Worm (Caenorhabditis elegans) whole organism, L4 larva: Measurements from ENCODE around the gene uroc-1.

Source experiments
- D1046.2 ChIP-seq: fragments of 200-800 bp; sonication (Bioruptor generic); IDR thresholded peaks from 2 replicates; pipeline ENCODE4 v1.3.6; 2022; ENCODE audit warnings: missing genetic modification characterization, missing compliant biosample characterization
- F10B5.3 ChIP-seq: sonication (generic microtip); optimal IDR thresholded peaks from 2 replicates; lab custom pipeline; 2016; ENCODE audit warnings: mild to moderate bottlenecking, missing genetic modification characterization, missing compliant biosample characterization
- F37D6.2 ChIP-seq: sonication (generic microtip); optimal IDR thresholded peaks from 2 replicates; lab custom pipeline; 2016; ENCODE audit warnings: mild to moderate bottlenecking, missing genetic modification characterization, missing compliant biosample characterization
- T20F7.1 ChIP-seq: fragments of 200-800 bp; sonication (Bioruptor generic); optimal IDR thresholded peaks from 2 replicates; lab custom pipeline; 2018; ENCODE audit warnings: mild to moderate bottlenecking, missing genetic modification characterization, missing compliant biosample characterization
- T26A8.4 ChIP-seq: fragments of 200-800 bp; sonication (Bioruptor generic); IDR thresholded peaks from 2 replicates; pipeline ENCODE4 v1.3.6; 2022; ENCODE audit warnings: missing genetic modification characterization, missing compliant biosample characterization
- ZK546.5 ChIP-seq, 2 experiments: sonication (generic microtip); optimal IDR thresholded peaks; 2 replicates each; lab custom pipeline; 2017; ENCODE audit warnings: missing biosample characterization in 2 of 2, missing genetic modification characterization in 2 of 2
- aha-1 ChIP-seq: fragments of 150-350 bp; peaks from one replicate; lab custom pipeline; 2014; ENCODE audit warnings: missing biosample characterization, missing genetic modification characterization
- aly-2 ChIP-seq: sonication (generic microtip); optimal IDR thresholded peaks from 2 replicates; lab custom pipeline; 2018; ENCODE audit warnings: missing biosample characterization, missing genetic modification characterization
- arid-1 ChIP-seq: fragments of 200-800 bp; sonication (Bioruptor generic); conservative IDR thresholded peaks from 2 replicates; pipeline ENCODE4 v1.3.6; 2022; ENCODE audit warnings: missing genetic modification reagents, missing genetic modification characterization, missing compliant biosample characterization
- ces-1 ChIP-seq: fragments of 150-350 bp; sonication (generic microtip); optimal IDR thresholded peaks from 4 replicates; lab custom pipeline; 2014; ENCODE audit warnings: missing biosample characterization, missing genetic modification reagents, missing genetic modification characterization
- ctbp-1 ChIP-seq: fragments of 200-800 bp; sonication (Bioruptor generic); IDR thresholded peaks from 2 replicates; pipeline ENCODE4 v1.3.6; 2022; ENCODE audit warnings: missing genetic modification reagents, missing genetic modification characterization, missing compliant biosample characterization
- dmd-9 ChIP-seq: fragments of 200-800 bp; sonication (Bioruptor generic); IDR thresholded peaks from 2 replicates; pipeline ENCODE4 v1.3.6; 2022; ENCODE audit warnings: missing genetic modification reagents, missing genetic modification characterization, missing compliant biosample characterization
- dpl-1 ChIP-seq: fragments of 150-350 bp; optimal IDR thresholded peaks from 2 replicates; lab custom pipeline; 2014; ENCODE audit warnings: missing biosample characterization, missing genetic modification reagents, missing genetic modification characterization
- duxl-1 ChIP-seq: sonication (generic microtip); optimal IDR thresholded peaks from 2 replicates; lab custom pipeline; 2016; ENCODE audit warnings: mild to moderate bottlenecking, missing genetic modification characterization, moderate library complexity, missing compliant biosample characterization; ENCODE audit not compliant: poor library complexity
- dve-1 ChIP-seq: sonication (generic microtip); optimal IDR thresholded peaks from 2 replicates; lab custom pipeline; 2017; ENCODE audit warnings: antibody characterized with exemption, mild to moderate bottlenecking, missing genetic modification characterization, missing compliant biosample characterization; ENCODE audit not compliant: insufficient read depth
- gei-8 ChIP-seq: fragments of 200-800 bp; sonication (Bioruptor generic); optimal IDR thresholded peaks from 2 replicates; lab custom pipeline; 2018; ENCODE audit warnings: mild to moderate bottlenecking, missing genetic modification characterization, missing compliant biosample characterization
- hlh-11 ChIP-seq: fragments of 200-800 bp; sonication (Bioruptor generic); optimal IDR thresholded peaks from 2 replicates; lab custom pipeline; 2018; ENCODE audit warnings: mild to moderate bottlenecking, missing genetic modification characterization, missing compliant biosample characterization
- hlh-30 ChIP-seq: sonication (generic microtip); optimal IDR thresholded peaks from 2 replicates; lab custom pipeline; 2017; ENCODE audit warnings: antibody characterized with exemption, mild to moderate bottlenecking, missing genetic modification characterization, missing compliant biosample characterization; ENCODE audit not compliant: insufficient read depth
- hmg-1.1 ChIP-seq: fragments of 200-800 bp; sonication (Bioruptor generic); IDR thresholded peaks from 2 replicates; pipeline ENCODE4 v1.3.6; 2022; ENCODE audit warnings: missing genetic modification reagents, missing genetic modification characterization, missing compliant biosample characterization
- lim-7 ChIP-seq: fragments of 200-800 bp; sonication (Bioruptor generic); IDR thresholded peaks from 2 replicates; pipeline ENCODE4 v1.3.6; 2022; ENCODE audit warnings: missing genetic modification characterization, missing compliant biosample characterization
- lin-1 ChIP-seq: fragments of 200-800 bp; sonication (Bioruptor generic); IDR thresholded peaks from 2 replicates; pipeline ENCODE4 v1.3.6; 2022; ENCODE audit warnings: missing genetic modification reagents, missing genetic modification characterization, missing compliant biosample characterization
- lin-29 ChIP-seq: fragments of 200-800 bp; sonication (Bioruptor generic); IDR thresholded peaks from 2 replicates; pipeline ENCODE4 v1.3.6; 2022; ENCODE audit warnings: missing genetic modification reagents, missing genetic modification characterization, missing compliant biosample characterization
- lin-38 ChIP-seq: fragments of 200-800 bp; sonication (Bioruptor generic); IDR thresholded peaks from 2 replicates; pipeline ENCODE4 v1.3.6; 2022; ENCODE audit warnings: missing genetic modification reagents, missing genetic modification characterization, missing compliant biosample characterization
- lir-3 ChIP-seq: sonication (generic microtip); optimal IDR thresholded peaks from 2 replicates; lab custom pipeline; 2016; ENCODE audit warnings: mild to moderate bottlenecking, missing genetic modification characterization, missing compliant biosample characterization
- lsy-2 ChIP-seq, 2 experiments: fragments of 150-350 bp in 1 of 2; sonication (generic microtip) in 1 of 2; optimal IDR thresholded peaks; 2 replicates each; lab custom pipeline; 2014 to 2017; ENCODE audit warnings: missing biosample characterization in 2 of 2, missing genetic modification characterization in 2 of 2
- mdt-29 ChIP-seq: fragments of 200-800 bp; sonication (Bioruptor generic); IDR thresholded peaks from 2 replicates; pipeline ENCODE4 v1.3.6; 2022; ENCODE audit warnings: missing genetic modification reagents, missing genetic modification characterization, missing compliant biosample characterization
- mep-1 ChIP-seq: fragments of 150-350 bp; sonication (generic microtip); optimal IDR thresholded peaks from 3 replicates; lab custom pipeline; 2014; ENCODE audit warnings: missing biosample characterization, missing genetic modification characterization
- mes-2 ChIP-seq: sonication (generic microtip); optimal IDR thresholded peaks from 2 replicates; lab custom pipeline; 2016; ENCODE audit warnings: missing genotype, mild to moderate bottlenecking, missing genetic modification characterization, missing compliant biosample characterization; ENCODE audit not compliant: poor library complexity, severe bottlenecking
- mxl-3 ChIP-seq: fragments of 200-800 bp; sonication (Bioruptor generic); optimal IDR thresholded peaks from 2 replicates; lab custom pipeline; 2018; ENCODE audit warnings: mild to moderate bottlenecking, missing genetic modification characterization, missing compliant biosample characterization
- nhr-10 ChIP-seq: fragments of 150-350 bp; optimal IDR thresholded peaks from 2 replicates; lab custom pipeline; 2014; ENCODE audit warnings: missing biosample characterization, missing genetic modification characterization
- nhr-102 ChIP-seq: sonication (generic microtip); optimal IDR thresholded peaks from 2 replicates; lab custom pipeline; 2016; ENCODE audit warnings: mild to moderate bottlenecking, missing genetic modification characterization, moderate library complexity, missing compliant biosample characterization
- nhr-25 ChIP-seq: sonication (generic microtip); optimal IDR thresholded peaks from 2 replicates; lab custom pipeline; 2017; ENCODE audit warnings: missing genetic modification characterization, mild to moderate bottlenecking, missing compliant biosample characterization, antibody characterized with exemption, moderate library complexity, borderline replicate concordance; ENCODE audit not compliant: insufficient read depth
- nhr-28 ChIP-seq: fragments of 150-350 bp; optimal IDR thresholded peaks from 2 replicates; lab custom pipeline; 2014; ENCODE audit warnings: missing biosample characterization, missing genetic modification characterization
- nhr-42 ChIP-seq: fragments of 200-800 bp; sonication (Bioruptor generic); IDR thresholded peaks from 2 replicates; pipeline ENCODE4 v1.3.6; 2022; ENCODE audit warnings: missing genetic modification characterization, missing compliant biosample characterization
- nhr-76 ChIP-seq: fragments of 150-350 bp; optimal IDR thresholded peaks from 2 replicates; lab custom pipeline; 2014; ENCODE audit warnings: missing biosample characterization, missing genetic modification characterization
- nhr-77 ChIP-seq: fragments of 150-350 bp; optimal IDR thresholded peaks from 2 replicates; lab custom pipeline; 2014; ENCODE audit warnings: missing biosample characterization, missing genetic modification characterization
- pha-4 ChIP-seq, 2 experiments: fragments of 150-350 bp in 1 of 2; fragments of 200-800 bp in 1 of 2; sonication (Bioruptor generic) in 1 of 2; IDR thresholded peaks in 1 of 2; optimal IDR thresholded peaks in 1 of 2; 2 replicates each; pipeline versions ENCODE4 v1.3.6 to Lab custom; 2014 to 2022; ENCODE audit warnings: missing genetic modification characterization in 2 of 2, missing genetic modification reagents in 2 of 2, missing biosample characterization in 1 of 2, missing compliant biosample characterization in 1 of 2
- snpc-1.2 ChIP-seq: fragments of 200-800 bp; sonication (Bioruptor generic); IDR thresholded peaks from 2 replicates; pipeline ENCODE4 v1.3.6; 2022; ENCODE audit warnings: missing genetic modification reagents, missing genetic modification characterization, missing compliant biosample characterization
- unc-39 ChIP-seq: sonication (generic microtip); optimal IDR thresholded peaks from 2 replicates; lab custom pipeline; 2017; ENCODE audit warnings: missing biosample characterization, missing genetic modification characterization
- unc-62 ChIP-seq, 3 experiments: fragments of 150-350 bp in 1 of 3; sonication (generic microtip); optimal IDR thresholded peaks in 2 of 3; peaks in 1 of 3; 1 replicate in 1 of 3; 2 replicates in 2 of 3; lab custom pipeline; 2014 to 2017; ENCODE audit warnings: missing biosample characterization in 3 of 3, missing genetic modification characterization in 3 of 3, missing genetic modification reagents in 3 of 3, missing genotype in 1 of 3
- zfp-2 ChIP-seq: sonication (generic microtip); optimal IDR thresholded peaks from 2 replicates; lab custom pipeline; 2016; ENCODE audit warnings: mild to moderate bottlenecking, missing genetic modification characterization, missing compliant biosample characterization
- zip-2 ChIP-seq: fragments of 150-350 bp; optimal IDR thresholded peaks from 2 replicates; lab custom pipeline; 2014; ENCODE audit warnings: missing biosample characterization, missing genetic modification characterization
- ztf-11 ChIP-seq: fragments of 150-350 bp; optimal IDR thresholded peaks from 2 replicates; lab custom pipeline; 2014; ENCODE audit warnings: missing biosample characterization, missing genetic modification characterization

Gene uroc-1

ce11 chrIV:16496491-16496890, 46.1 kb downstream of the uroc-1 start:
- TF ChIP-seq pha-4 (GFP tag; IDR thresholded peaks at IDR 0.05; lab: Robert Waterston, UW) (no peak), pha-4 (tag; optimal IDR thresholded peaks at IDR 0.05; lab: Kevin White, UChicago) (no peak), lin-1 (GFP tag; lab: Robert Waterston, UW) (no peak), hlh-30 (peak; percentile 42), hlh-11 (tag; lab: Kevin White, UChicago) (peak; percentile 20), hmg-1.1 (GFP tag; lab: Robert Waterston, UW) (0 out of 2 replicates have a peak, but pooled peaks have one; percentile 17), lsy-2 (tag; optimal IDR thresholded peaks at IDR 0.05; lab: Kevin White, UChicago) (peak in 1 of 2 experiments; percentile 5), snpc-1.2 (0 out of 2 replicates have a peak, but pooled peaks have one; percentile 10)

- TF ChIP-seq lir-3, result no peak
- TF ChIP-seq nhr-76 (tag; lab: Kevin White, UChicago), result no peak
- TF ChIP-seq nhr-102 (tag; lab: Kevin White, UChicago), result no peak
- no peak for TF ChIP-seq D1046.2 (GFP tag; lab: Robert Waterston, UW)
- TF ChIP-seq ces-1, result peak; percentile 51
- TF ChIP-seq zip-2 (tag; lab: Kevin White, UChicago), result no peak
- no peak for TF ChIP-seq dmd-9 (GFP tag; lab: Robert Waterston, UW)
- TF ChIP-seq, all 104 proteins: peak for 1
Observed at ce11 chrIV:16494007-16494406, 48.5 kb downstream of the uroc-1 start.

- TF ChIP-seq dve-1 (tag; lab: Kevin White, UChicago), result no peak
- TF ChIP-seq unc-62 (GFP tag; optimal IDR thresholded peaks at IDR 0.05 in 1 of 2; lab: Kevin White, UChicago), result peak in 1 of 2 experiments; percentile 64
- no peak for TF ChIP-seq unc-62 (tag; optimal IDR thresholded peaks at IDR 0.05; lab: Kevin White, UChicago)
Observed at ce11 chrIV:16492937-16493336, 49.6 kb downstream of the uroc-1 start.

DNA sequence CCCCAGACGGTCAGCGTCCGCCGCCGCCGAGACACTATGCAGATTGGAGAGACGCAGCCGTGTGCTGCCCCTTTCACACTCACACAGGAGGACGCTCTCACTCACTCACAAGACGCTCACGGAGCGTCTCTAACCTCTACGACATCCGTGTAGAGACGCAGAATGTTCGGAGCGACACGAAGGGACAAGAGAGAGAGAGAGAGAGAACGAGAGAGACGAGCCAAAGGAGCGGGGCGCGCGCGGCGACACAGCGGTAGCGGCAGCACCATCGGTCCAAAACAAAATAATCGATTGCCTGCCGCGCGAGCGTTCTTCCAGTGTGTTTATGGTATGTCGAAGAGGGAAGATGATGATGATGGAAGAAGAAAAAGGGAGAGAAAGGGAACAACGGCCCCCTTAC, 50.2 kb downstream of the uroc-1 start:
- TF ChIP-seq mxl-3 (GFP tag; lab: Kevin White, UChicago) (peak; percentile 64), duxl-1 (peak; percentile 41), ctbp-1 (peak; percentile 84), unc-39 (tag; lab: Kevin White, UChicago) (no peak), nhr-25 (tag; lab: Kevin White, UChicago) (peak; percentile 78), mep-1 (tag; lab: Kevin White, UChicago) (peak; percentile 93), lsy-2 (tag; optimal IDR thresholded peaks at IDR 0.05; lab: Kevin White, UChicago) (peak; percentile 73 to 82), F10B5.3 (tag; lab: Kevin White, UChicago) (peak; percentile 41), arid-1 (GFP tag; lab: Robert Waterston, UW) (peak; percentile 63), ztf-11 (tag; lab: Kevin White, UChicago) (no peak), dpl-1 (peak; percentile 51), nhr-42 (GFP tag; lab: Robert Waterston, UW) (0 out of 2 replicates have a peak, but pooled peaks have one; percentile 14), mes-2 (peak; percentile 64), lim-7 (0 out of 2 replicates have a peak, but pooled peaks have one; percentile 32), unc-62 (GFP tag; optimal IDR thresholded peaks at IDR 0.05 in 1 of 2; lab: Kevin White, UChicago) (peak in 1 of 2 experiments; percentile 18), unc-62 (tag; optimal IDR thresholded peaks at IDR 0.05; lab: Kevin White, UChicago) (no peak), T26A8.4 (0 out of 2 replicates have a peak, but pooled peaks have one; percentile 61), pha-4 (GFP tag; IDR thresholded peaks at IDR 0.05; lab: Robert Waterston, UW) (peak; percentile 78), pha-4 (tag; optimal IDR thresholded peaks at IDR 0.05; lab: Kevin White, UChicago) (no peak), lin-38 (peak; percentile 61), T20F7.1 (GFP tag; lab: Kevin White, UChicago) (no peak), nhr-10 (tag; lab: Kevin White, UChicago) (peak; percentile 18), ZK546.5 (tag; optimal IDR thresholded peaks at IDR 0.05; lab: Kevin White, UChicago) (no peak), aly-2 (tag; lab: Kevin White, UChicago) (no peak), zfp-2 (tag; lab: Kevin White, UChicago) (peak; percentile 23), gei-8 (peak; percentile 7), lin-29 (GFP tag; lab: Robert Waterston, UW) (no peak), mdt-29 (GFP tag; lab: Robert Waterston, UW) (no peak), nhr-77 (peak; percentile 71), nhr-102 (tag; lab: Kevin White, UChicago) (peak; percentile 75), aha-1 (peak; percentile 86), nhr-28 (tag; lab: Kevin White, UChicago) (peak; percentile 87), F37D6.2 (tag; lab: Kevin White, UChicago) (peak; percentile 75)
